Worm (Caenorhabditis elegans) whole organism, late embryonic: ENCODE measurements around the gene sra-26.

Experiments
- F13H6.1 ChIP-seq: sonication (generic microtip); optimal IDR thresholded peaks from 2 replicates; lab custom pipeline; 2016; ENCODE audit warnings: missing genetic modification characterization, missing compliant biosample characterization
- K09A11.1 ChIP-seq: sonication (generic microtip); optimal IDR thresholded peaks from 2 replicates; lab custom pipeline; 2017; ENCODE audit warnings: antibody characterized with exemption, mild to moderate bottlenecking, missing genetic modification characterization, missing compliant biosample characterization; ENCODE audit not compliant: insufficient read depth
- T23F11.4 ChIP-seq: fragments of 200-800 bp; sonication (Bioruptor generic); optimal IDR thresholded peaks from 2 replicates; lab custom pipeline; 2018; ENCODE audit warnings: mild to moderate bottlenecking, missing genetic modification characterization, missing compliant biosample characterization
- Y22D7AL.16 ChIP-seq: sonication (generic microtip); optimal IDR thresholded peaks from 2 replicates; lab custom pipeline; 2016; ENCODE audit warnings: missing genetic modification characterization, missing compliant biosample characterization
- ama-1 ChIP-seq: fragments of 150-350 bp; optimal IDR thresholded peaks from 2 replicates; lab custom pipeline; 2014
- ceh-14 ChIP-seq: sonication (generic microtip); optimal IDR thresholded peaks from 2 replicates; lab custom pipeline; 2016; ENCODE audit warnings: missing genotype, missing genetic modification characterization, missing compliant biosample characterization
- ceh-18 ChIP-seq: sonication (generic microtip); optimal IDR thresholded peaks from 2 replicates; lab custom pipeline; 2016; ENCODE audit warnings: missing genetic modification characterization, missing compliant biosample characterization
- ceh-19 ChIP-seq: fragments of 200-800 bp; sonication (Bioruptor generic); optimal IDR thresholded peaks from 2 replicates; lab custom pipeline; 2018; ENCODE audit warnings: mild to moderate bottlenecking, missing genetic modification characterization, missing compliant biosample characterization
- ceh-22 ChIP-seq: sonication (generic microtip); optimal IDR thresholded peaks from 2 replicates; lab custom pipeline; 2017; ENCODE audit warnings: missing biosample characterization, missing genetic modification characterization
- ceh-34 ChIP-seq: sonication (generic microtip); optimal IDR thresholded peaks from 2 replicates; lab custom pipeline; 2016; ENCODE audit warnings: mild to moderate bottlenecking, missing genetic modification characterization, missing compliant biosample characterization
- ceh-48 ChIP-seq: sonication (generic microtip); optimal IDR thresholded peaks from 2 replicates; lab custom pipeline; 2016; ENCODE audit warnings: missing genetic modification characterization, inconsistent platforms, missing compliant biosample characterization
- ceh-6 ChIP-seq: fragments of 200-800 bp; sonication (Bioruptor generic); optimal IDR thresholded peaks from 2 replicates; lab custom pipeline; 2018; ENCODE audit warnings: mild to moderate bottlenecking, missing genetic modification characterization, missing compliant biosample characterization
- dve-1 ChIP-seq: sonication (generic microtip); optimal IDR thresholded peaks from 2 replicates; lab custom pipeline; 2017; ENCODE audit warnings: antibody characterized with exemption, mild to moderate bottlenecking, missing genetic modification characterization, missing compliant biosample characterization
- elt-2 ChIP-seq: sonication (generic microtip); optimal IDR thresholded peaks from 2 replicates; lab custom pipeline; 2016; ENCODE audit warnings: missing genetic modification reagents, missing genetic modification characterization, missing compliant biosample characterization
- fkh-10 ChIP-seq: fragments of 150-350 bp; optimal IDR thresholded peaks from 2 replicates; lab custom pipeline; 2014; ENCODE audit warnings: missing biosample characterization, missing genetic modification reagents, missing genetic modification characterization
- fkh-6 ChIP-seq: sonication (generic microtip); optimal IDR thresholded peaks from 2 replicates; lab custom pipeline; 2016; ENCODE audit warnings: missing genetic modification characterization, missing compliant biosample characterization
- gmeb-2 ChIP-seq: sonication (generic microtip); optimal IDR thresholded peaks from 2 replicates; lab custom pipeline; 2016; ENCODE audit warnings: missing genetic modification characterization, inconsistent platforms, missing compliant biosample characterization
- hlh-15 ChIP-seq: sonication (generic microtip); optimal IDR thresholded peaks from 2 replicates; lab custom pipeline; 2016; ENCODE audit warnings: missing genetic modification characterization, missing compliant biosample characterization
- hlh-30 ChIP-seq: sonication (generic microtip); optimal IDR thresholded peaks from 2 replicates; lab custom pipeline; 2017; ENCODE audit warnings: antibody characterized with exemption, missing genetic modification characterization, missing compliant biosample characterization; ENCODE audit not compliant: insufficient read depth
- lim-6 ChIP-seq: sonication (generic microtip); optimal IDR thresholded peaks from 2 replicates; lab custom pipeline; 2016; ENCODE audit warnings: missing genetic modification characterization, missing compliant biosample characterization
- mec-3 ChIP-seq: sonication (generic microtip); optimal IDR thresholded peaks from 2 replicates; lab custom pipeline; 2016; ENCODE audit warnings: borderline replicate concordance, missing genetic modification characterization, missing compliant biosample characterization
- nfya-1 ChIP-seq: sonication (generic microtip); optimal IDR thresholded peaks from 2 replicates; lab custom pipeline; 2017; ENCODE audit warnings: missing genetic modification characterization, mild to moderate bottlenecking, missing compliant biosample characterization, antibody characterized with exemption, moderate library complexity
- nhr-232 ChIP-seq: sonication (generic microtip); optimal IDR thresholded peaks from 2 replicates; lab custom pipeline; 2016; ENCODE audit warnings: missing genetic modification characterization, missing compliant biosample characterization
- odd-2 ChIP-seq: sonication (generic microtip); optimal IDR thresholded peaks from 2 replicates; lab custom pipeline; 2017; ENCODE audit warnings: antibody characterized with exemption, mild to moderate bottlenecking, missing genetic modification characterization, missing compliant biosample characterization
- pha-2 ChIP-seq: sonication (generic microtip); optimal IDR thresholded peaks from 2 replicates; lab custom pipeline; 2017; ENCODE audit warnings: mild to moderate bottlenecking, missing genetic modification characterization, missing compliant biosample characterization
- pqm-1 ChIP-seq: sonication (generic microtip); optimal IDR thresholded peaks from 2 replicates; lab custom pipeline; 2016; ENCODE audit warnings: missing genetic modification characterization, missing compliant biosample characterization
- rnt-1 ChIP-seq: sonication (generic microtip); optimal IDR thresholded peaks from 2 replicates; lab custom pipeline; 2016; ENCODE audit warnings: missing genetic modification characterization, missing compliant biosample characterization
- sdc-2 ChIP-seq: sonication (generic microtip); optimal IDR thresholded peaks from 2 replicates; lab custom pipeline; 2016; ENCODE audit warnings: missing genotype, missing genetic modification characterization, missing compliant biosample characterization
- sox-2 ChIP-seq: fragments of 200-800 bp; sonication (Bioruptor generic); IDR thresholded peaks from 2 replicates; pipeline ENCODE4 v1.3.6; 2022; ENCODE audit warnings: missing genetic modification reagents, missing genetic modification characterization, missing compliant biosample characterization
- syd-9 ChIP-seq: sonication (generic microtip); optimal IDR thresholded peaks from 2 replicates; lab custom pipeline; 2016; ENCODE audit warnings: mild to moderate bottlenecking, missing genetic modification characterization, moderate library complexity, missing compliant biosample characterization
- tbx-2 ChIP-seq: sonication (generic microtip); optimal IDR thresholded peaks from 2 replicates; lab custom pipeline; 2016; ENCODE audit warnings: missing genetic modification characterization, missing compliant biosample characterization
- unc-3 ChIP-seq, 2 experiments: fragments of 200-800 bp in 1 of 2; sonication (Bioruptor generic) in 1 of 2; sonication (generic microtip) in 1 of 2; conservative IDR thresholded peaks in 1 of 2; optimal IDR thresholded peaks in 1 of 2; 2 replicates each; pipeline versions ENCODE4 v1.3.6 to Lab custom; 2016 to 2022; ENCODE audit warnings: missing compliant biosample characterization in 2 of 2, missing genetic modification characterization in 2 of 2, missing genetic modification reagents in 1 of 2
- unc-42 ChIP-seq: sonication (generic microtip); optimal IDR thresholded peaks from 2 replicates; lab custom pipeline; 2016; ENCODE audit warnings: missing genotype, missing genetic modification characterization, missing compliant biosample characterization
- zip-5 ChIP-seq: sonication (generic microtip); optimal IDR thresholded peaks from 2 replicates; lab custom pipeline; 2016; ENCODE audit warnings: missing genetic modification characterization, missing compliant biosample characterization

Gene sra-26

ce11 chrII:6642651-6643167 is 8.9 kb downstream of the sra-26 start, which contains the start of gene T19D12.6:
T19D12.6 (minus strand) TSS chrII:6643117.
- TF ChIP-seq sdc-2 (tag; lab: Kevin White, UChicago): no peak
- TF ChIP-seq T23F11.4 (GFP tag; lab: Kevin White, UChicago): no peak
- TF ChIP-seq odd-2 (tag; lab: Kevin White, UChicago): no peak
- no peak for TF ChIP-seq hlh-15
- TF ChIP-seq pha-2 (tag; lab: Kevin White, UChicago): no peak
- no peak for TF ChIP-seq ceh-34
- no peak for TF ChIP-seq syd-9
- no peak for TF ChIP-seq fkh-6

DNA sequence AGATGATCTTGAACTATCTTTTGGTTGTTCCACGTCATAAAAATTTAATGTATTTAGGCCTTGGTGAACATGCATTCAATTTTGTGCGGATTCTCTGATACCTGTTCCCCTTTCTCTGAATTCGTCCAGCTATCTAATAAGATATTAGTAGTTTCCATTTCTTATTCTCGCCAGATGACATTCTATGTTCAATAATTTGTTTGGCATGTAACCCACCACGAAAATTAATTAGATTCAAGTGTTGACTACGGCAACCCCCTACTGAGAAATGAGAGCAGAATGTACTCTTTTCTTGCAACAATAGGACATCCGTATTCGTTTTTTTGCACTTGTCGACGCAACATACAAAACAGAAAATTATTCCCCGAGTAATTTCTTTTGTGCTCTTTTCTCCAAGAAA is 9.4 kb downstream of the sra-26 start:
- peak; percentile 67 for TF ChIP-seq unc-42 (tag; lab: Kevin White, UChicago)
- TF ChIP-seq ceh-18 (tag; lab: Kevin White, UChicago): no peak

DNA sequence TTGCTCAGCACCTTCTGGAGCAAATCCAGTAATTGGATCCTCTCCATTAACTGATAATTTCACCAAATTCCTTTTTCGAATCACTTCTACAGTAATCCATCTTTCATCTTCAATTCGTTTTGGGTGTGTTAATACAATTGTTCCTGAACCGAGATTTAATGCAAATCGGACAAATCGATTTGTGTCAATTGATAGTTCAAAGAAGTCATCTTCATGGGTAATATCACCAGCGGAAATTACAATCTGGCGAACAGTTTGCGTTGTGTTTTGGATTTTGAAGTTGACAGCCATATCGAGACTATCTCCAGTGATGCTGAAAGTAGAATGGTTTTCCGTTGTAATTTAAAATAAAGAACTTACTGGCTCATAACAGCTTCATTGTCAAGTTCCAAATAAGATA is 13.8 kb downstream of the sra-26 start:
- TF ChIP-seq syd-9 (no peak), fkh-6 (no peak), Y22D7AL.16 (no peak), ceh-19 (GFP tag; lab: Kevin White, UChicago) (no peak), tbx-2 (no peak)

DNA sequence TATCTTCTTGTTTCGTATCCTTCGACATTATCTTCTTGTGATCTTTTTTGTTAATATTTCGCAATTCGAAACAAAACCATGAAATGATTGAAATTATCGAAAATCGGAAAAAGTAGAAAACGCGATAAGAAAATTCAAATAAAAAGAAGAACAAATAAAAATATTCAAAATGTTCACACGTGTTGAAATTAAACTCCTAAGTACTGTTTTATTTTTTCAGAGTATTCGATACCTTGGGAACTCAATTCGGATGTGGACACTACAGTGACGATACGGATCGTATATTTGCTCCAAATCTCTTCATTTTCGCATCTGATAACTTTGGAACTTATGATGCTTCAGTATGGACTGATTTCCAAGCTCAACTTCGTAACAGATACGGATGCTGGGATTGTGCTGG is 15.5 kb downstream of the sra-26 start, which contains the start of gene T19D12.5:
Gene T19D12.5, minus strand, starts transcription at position 101 of the 400 bp plus-strand sequence.
- TF ChIP-seq rnt-1 (tag; lab: Kevin White, UChicago) (no peak), F13H6.1 (tag; lab: Kevin White, UChicago) (no peak), ceh-14 (no peak), ceh-34 (no peak), dve-1 (tag; lab: Kevin White, UChicago) (no peak), ceh-48 (tag; lab: Kevin White, UChicago) (no peak), mec-3 (no peak), ceh-22 (tag; lab: Kevin White, UChicago) (no peak)

- TF ChIP-seq dve-1 (tag; lab: Kevin White, UChicago): no peak
- TF ChIP-seq ceh-6 (GFP tag; lab: Kevin White, UChicago): no peak
- TF ChIP-seq hlh-30 (tag; lab: Kevin White, UChicago): no peak
- no peak for TF ChIP-seq elt-2 (tag; lab: Kevin White, UChicago)
- TF ChIP-seq lim-6: no peak
- no peak for TF ChIP-seq gmeb-2 (tag; lab: Kevin White, UChicago)
- no peak for TF ChIP-seq zip-5 (tag; lab: Kevin White, UChicago)
- TF ChIP-seq fkh-10 (GFP tag; lab: Kevin White, UChicago): no peak
- TF ChIP-seq nhr-232: no peak
- TF ChIP-seq ceh-14: no peak
- TF ChIP-seq sox-2: no peak
- no peak for TF ChIP-seq unc-3 (GFP tag; conservative IDR thresholded peaks at IDR 0.05; lab: Robert Waterston, UW)
- TF ChIP-seq unc-3 (tag; optimal IDR thresholded peaks at IDR 0.05; lab: Kevin White, UChicago): no peak
- TF ChIP-seq ceh-34: no peak
- TF ChIP-seq ama-1 (lab: Kevin White, UChicago): no peak
- no peak for TF ChIP-seq nfya-1 (tag; lab: Kevin White, UChicago)
- TF ChIP-seq K09A11.1 (tag; lab: Kevin White, UChicago): no peak
- no peak for TF ChIP-seq pqm-1 (tag; lab: Kevin White, UChicago)
Observed at ce11 chrII:6631995-6632394, 19.6 kb downstream of the sra-26 start.
